Worm (Caenorhabditis elegans) whole organism, L2 larva: ENCODE data around the gene srlf-27.

Source experiments
- ama-1 ChIP-seq: fragments of 150-350 bp; optimal IDR thresholded peaks from 2 replicates; lab custom pipeline; 2018; ENCODE audit warnings: inconsistent platforms
- elt-1 ChIP-seq: fragments of 150-350 bp; optimal IDR thresholded peaks from 2 replicates; lab custom pipeline; 2014; ENCODE audit warnings: missing biosample characterization, missing genetic modification characterization
- lin-39 ChIP-seq: fragments of 150-350 bp; optimal IDR thresholded peaks from 2 replicates; lab custom pipeline; 2014; ENCODE audit warnings: missing biosample characterization, missing genetic modification reagents, missing genetic modification characterization
- mdl-1 ChIP-seq, 2 experiments: fragments of 150-350 bp in 1 of 2; sonication (generic microtip) in 1 of 2; optimal IDR thresholded peaks; 2 replicates each; lab custom pipeline; 2017; ENCODE audit warnings: missing biosample characterization in 2 of 2, missing genetic modification characterization in 2 of 2
- nhr-10 ChIP-seq: sonication (generic microtip); optimal IDR thresholded peaks from 2 replicates; lab custom pipeline; 2017; ENCODE audit warnings: missing biosample characterization, missing genetic modification characterization
- nhr-11 ChIP-seq: fragments of 150-350 bp; optimal IDR thresholded peaks from 2 replicates; lab custom pipeline; 2014; ENCODE audit warnings: missing biosample characterization, missing genetic modification characterization
- nhr-12 ChIP-seq: fragments of 150-350 bp; optimal IDR thresholded peaks from 2 replicates; lab custom pipeline; 2014; ENCODE audit warnings: missing biosample characterization, missing genetic modification characterization
- nhr-6 ChIP-seq: fragments of 150-350 bp; optimal IDR thresholded peaks from 2 replicates; lab custom pipeline; 2014; ENCODE audit warnings: missing biosample characterization, missing genetic modification characterization
- sem-4 ChIP-seq: fragments of 150-350 bp; optimal IDR thresholded peaks from 2 replicates; lab custom pipeline; 2014; ENCODE audit warnings: missing biosample characterization, missing genetic modification reagents, missing genetic modification characterization
- unc-39 ChIP-seq: fragments of 150-350 bp; optimal IDR thresholded peaks from 2 replicates; lab custom pipeline; 2014; ENCODE audit warnings: missing biosample characterization, missing genetic modification characterization
- zag-1 ChIP-seq: fragments of 150-350 bp; optimal IDR thresholded peaks from 2 replicates; lab custom pipeline; 2014; ENCODE audit warnings: missing biosample characterization, missing genetic modification characterization
- ztf-11 ChIP-seq: sonication (generic microtip); optimal IDR thresholded peaks from 2 replicates; lab custom pipeline; 2017; ENCODE audit warnings: missing biosample characterization, missing genetic modification characterization
- ztf-4 ChIP-seq: fragments of 150-350 bp; optimal IDR thresholded peaks from 2 replicates; lab custom pipeline; 2014; ENCODE audit warnings: missing biosample characterization, missing genetic modification characterization

DNA sequence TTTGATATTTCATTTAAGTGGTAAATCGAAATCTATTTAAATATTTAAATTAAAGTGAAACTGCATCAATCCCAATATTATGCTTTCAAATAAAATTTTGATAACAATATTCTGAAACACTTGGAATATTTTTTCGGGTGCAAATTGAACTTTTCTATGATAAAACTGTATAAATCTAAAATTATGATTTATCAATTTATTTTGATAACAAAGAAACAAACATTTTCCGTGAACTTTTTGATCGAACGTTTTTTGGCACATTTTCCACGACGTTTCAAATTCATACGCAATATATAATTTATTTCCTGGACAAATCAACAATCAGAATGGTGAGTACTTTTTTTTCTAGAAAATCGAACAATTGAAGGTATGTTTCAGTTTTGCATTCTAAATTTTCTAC is 4.7 kb upstream of the srlf-27 start, which contains the start of gene irld-4:
- TF ChIP-seq nhr-11 (tag; lab: Kevin White, UChicago), result no peak
- no peak for TF ChIP-seq mdl-1 (tag; optimal IDR thresholded peaks at IDR 0.05; lab: Kevin White, UChicago)
- TF ChIP-seq ama-1 (lab: Kevin White, UChicago), result no peak
- no peak for TF ChIP-seq sem-4 (tag; lab: Kevin White, UChicago)
- no peak for TF ChIP-seq ztf-11
- TF ChIP-seq nhr-6, result no peak
- no peak for TF ChIP-seq ztf-4 (tag; lab: Kevin White, UChicago)
- no peak for TF ChIP-seq nhr-12 (tag; lab: Kevin White, UChicago)
- TF ChIP-seq lin-39 (tag; lab: Kevin White, UChicago), result no peak
- no peak for TF ChIP-seq nhr-10
- TF ChIP-seq zag-1 (tag; lab: Kevin White, UChicago), result no peak
- TF ChIP-seq elt-1, result no peak
- TF ChIP-seq unc-39 (tag; lab: Kevin White, UChicago), result no peak
